Worm (Caenorhabditis elegans): ENCODE results near the gene upp-1.

Gene upp-1

ce11 chrIII:7641337-7641736, 1.6 kb downstream of the upp-1 start:
- TF ChIP-seq ets-7 (tag; optimal IDR thresholded peaks at IDR 0.05) (no peak), hmg-4 (GFP tag; optimal IDR thresholded peaks at IDR 0.05) (no peak), ceh-13 (GFP tag; optimal IDR thresholded peaks at IDR 0.05) (no peak), tbx-11 (GFP tag; IDR thresholded peaks at IDR 0.05) (no peak), ama-1 (optimal IDR thresholded peaks at IDR 0.05) (no peak), sea-1 (GFP tag; conservative IDR thresholded peaks at IDR 0.05) (no peak), flt-1 (GFP tag; IDR thresholded peaks at IDR 0.05) (no peak), ceh-36 (tag; optimal IDR thresholded peaks at IDR 0.05) (no peak), B0310.2 (tag; optimal IDR thresholded peaks at IDR 0.05) (no peak), hmbx-1 (tag; optimal IDR thresholded peaks at IDR 0.05) (no peak), pes-1 (GFP tag; IDR thresholded peaks at IDR 0.05) (no peak)

- TF ChIP-seq aly-1 (tag; optimal IDR thresholded peaks at IDR 0.05) (no peak), ceh-36 (tag; optimal IDR thresholded peaks at IDR 0.05) (no peak)
Observed at ce11 chrIII:7625086-7625485, 17.8 kb downstream of the upp-1 start, which contains the start of gene fbn-1. TSS of gene fbn-1 (plus strand) at chrIII:7625386.

- TF ChIP-seq F13C5.2 (tag; optimal IDR thresholded peaks at IDR 0.05): no peak
- no peak for TF ChIP-seq B0310.2 (tag; optimal IDR thresholded peaks at IDR 0.05)
- no peak for TF ChIP-seq scrt-1 (GFP tag; IDR thresholded peaks at IDR 0.05)
- no peak for TF ChIP-seq ceh-13 (GFP tag; optimal IDR thresholded peaks at IDR 0.05)
- no peak for TF ChIP-seq hnd-1 (tag; optimal IDR thresholded peaks at IDR 0.05)
- no peak for TF ChIP-seq ets-7 (tag; optimal IDR thresholded peaks at IDR 0.05)
- no peak for TF ChIP-seq flt-1 (GFP tag; IDR thresholded peaks at IDR 0.05)
- TF ChIP-seq tbx-37 (GFP tag; conservative IDR thresholded peaks at IDR 0.05): no peak
- no peak for TF ChIP-seq hmbx-1 (tag; optimal IDR thresholded peaks at IDR 0.05)
- no peak for TF ChIP-seq hmg-4 (GFP tag; optimal IDR thresholded peaks at IDR 0.05)
- no peak for TF ChIP-seq sea-1 (GFP tag; conservative IDR thresholded peaks at IDR 0.05)
- TF ChIP-seq aly-1 (tag; optimal IDR thresholded peaks at IDR 0.05): no peak
- no peak for TF ChIP-seq ceh-36 (tag; optimal IDR thresholded peaks at IDR 0.05)
- TF ChIP-seq pes-1 (GFP tag; IDR thresholded peaks at IDR 0.05): no peak
- TF ChIP-seq tbx-11 (GFP tag; IDR thresholded peaks at IDR 0.05): no peak
- TF ChIP-seq ama-1 (optimal IDR thresholded peaks at IDR 0.05): no peak
- TF ChIP-seq tra-4 (tag; optimal IDR thresholded peaks at IDR 0.05): no peak
Observed at ce11 chrIII:7622922-7623321, 20.0 kb downstream of the upp-1 start.

ce11 chrIII:7621355-7621754, 21.5 kb downstream of the upp-1 start:
- TF ChIP-seq hmbx-1 (tag; optimal IDR thresholded peaks at IDR 0.05) (no peak), tbx-11 (GFP tag; IDR thresholded peaks at IDR 0.05) (no peak), tbx-37 (GFP tag; conservative IDR thresholded peaks at IDR 0.05) (no peak), hmg-4 (GFP tag; optimal IDR thresholded peaks at IDR 0.05) (no peak), ceh-13 (GFP tag; optimal IDR thresholded peaks at IDR 0.05) (no peak), ceh-36 (tag; optimal IDR thresholded peaks at IDR 0.05) (no peak), F13C5.2 (tag; optimal IDR thresholded peaks at IDR 0.05) (no peak), scrt-1 (GFP tag; IDR thresholded peaks at IDR 0.05) (no peak), pes-1 (GFP tag; IDR thresholded peaks at IDR 0.05) (no peak), ets-7 (tag; optimal IDR thresholded peaks at IDR 0.05) (no peak), hnd-1 (tag; optimal IDR thresholded peaks at IDR 0.05) (no peak), aly-1 (tag; optimal IDR thresholded peaks at IDR 0.05) (no peak), ama-1 (optimal IDR thresholded peaks at IDR 0.05) (no peak), flt-1 (GFP tag; IDR thresholded peaks at IDR 0.05) (no peak), B0310.2 (tag; optimal IDR thresholded peaks at IDR 0.05) (no peak), tra-4 (tag; optimal IDR thresholded peaks at IDR 0.05) (no peak), sea-1 (GFP tag; conservative IDR thresholded peaks at IDR 0.05) (no peak)

ce11 chrIII:7619846-7620245, 23.1 kb downstream of the upp-1 start:
- no peak for TF ChIP-seq hnd-1 (tag; optimal IDR thresholded peaks at IDR 0.05)
- no peak for TF ChIP-seq ama-1 (optimal IDR thresholded peaks at IDR 0.05)
- no peak for TF ChIP-seq tra-4 (tag; optimal IDR thresholded peaks at IDR 0.05)
- no peak for TF ChIP-seq sea-1 (GFP tag; conservative IDR thresholded peaks at IDR 0.05)
- TF ChIP-seq tbx-11 (GFP tag; IDR thresholded peaks at IDR 0.05): no peak
- TF ChIP-seq flt-1 (GFP tag; IDR thresholded peaks at IDR 0.05): no peak
- TF ChIP-seq B0310.2 (tag; optimal IDR thresholded peaks at IDR 0.05): no peak
- no peak for TF ChIP-seq ets-7 (tag; optimal IDR thresholded peaks at IDR 0.05)
- TF ChIP-seq aly-1 (tag; optimal IDR thresholded peaks at IDR 0.05): no peak
- no peak for TF ChIP-seq F13C5.2 (tag; optimal IDR thresholded peaks at IDR 0.05)
- TF ChIP-seq hmbx-1 (tag; optimal IDR thresholded peaks at IDR 0.05): no peak
- TF ChIP-seq tbx-37 (GFP tag; conservative IDR thresholded peaks at IDR 0.05): no peak
- no peak for TF ChIP-seq hmg-4 (GFP tag; optimal IDR thresholded peaks at IDR 0.05)
- TF ChIP-seq pes-1 (GFP tag; IDR thresholded peaks at IDR 0.05): no peak
- TF ChIP-seq scrt-1 (GFP tag; IDR thresholded peaks at IDR 0.05): no peak
- no peak for TF ChIP-seq ceh-36 (tag; optimal IDR thresholded peaks at IDR 0.05)
- no peak for TF ChIP-seq ceh-13 (GFP tag; optimal IDR thresholded peaks at IDR 0.05)

- TF ChIP-seq hnd-1 (tag; optimal IDR thresholded peaks at IDR 0.05) (no peak), sea-1 (GFP tag; conservative IDR thresholded peaks at IDR 0.05) (no peak), ets-7 (tag; optimal IDR thresholded peaks at IDR 0.05) (no peak), F13C5.2 (tag; optimal IDR thresholded peaks at IDR 0.05) (no peak), hmbx-1 (tag; optimal IDR thresholded peaks at IDR 0.05) (no peak), ama-1 (optimal IDR thresholded peaks at IDR 0.05) (no peak), aly-1 (tag; optimal IDR thresholded peaks at IDR 0.05) (no peak), pes-1 (GFP tag; IDR thresholded peaks at IDR 0.05) (no peak), flt-1 (GFP tag; IDR thresholded peaks at IDR 0.05) (no peak), B0310.2 (tag; optimal IDR thresholded peaks at IDR 0.05) (no peak)
Observed at ce11 chrIII:7618294-7618693, 24.6 kb downstream of the upp-1 start.

ce11 chrIII:7616228-7616627, 26.7 kb downstream of the upp-1 start, which contains the start of gene T04A6.1:
TSS of gene T04A6.1 (plus strand) at chrIII:7616528.
- TF ChIP-seq hnd-1 (tag; optimal IDR thresholded peaks at IDR 0.05): no peak
- TF ChIP-seq F13C5.2 (tag; optimal IDR thresholded peaks at IDR 0.05): no peak
- no peak for TF ChIP-seq sea-1 (GFP tag; conservative IDR thresholded peaks at IDR 0.05)
- no peak for TF ChIP-seq ama-1 (optimal IDR thresholded peaks at IDR 0.05)
- TF ChIP-seq ceh-13 (GFP tag; optimal IDR thresholded peaks at IDR 0.05): no peak

- no peak for TF ChIP-seq sea-1 (GFP tag; conservative IDR thresholded peaks at IDR 0.05)
- TF ChIP-seq ets-7 (tag; optimal IDR thresholded peaks at IDR 0.05): no peak
- no peak for TF ChIP-seq ceh-36 (tag; optimal IDR thresholded peaks at IDR 0.05)
- no peak for TF ChIP-seq flt-1 (GFP tag; IDR thresholded peaks at IDR 0.05)
- TF ChIP-seq tbx-11 (GFP tag; IDR thresholded peaks at IDR 0.05): no peak
- no peak for TF ChIP-seq F13C5.2 (tag; optimal IDR thresholded peaks at IDR 0.05)
- TF ChIP-seq aly-1 (tag; optimal IDR thresholded peaks at IDR 0.05): no peak
- no peak for TF ChIP-seq scrt-1 (GFP tag; IDR thresholded peaks at IDR 0.05)
- no peak for TF ChIP-seq ama-1 (optimal IDR thresholded peaks at IDR 0.05)
- no peak for TF ChIP-seq hmg-4 (GFP tag; optimal IDR thresholded peaks at IDR 0.05)
- no peak for TF ChIP-seq pes-1 (GFP tag; IDR thresholded peaks at IDR 0.05)
- TF ChIP-seq tra-4 (tag; optimal IDR thresholded peaks at IDR 0.05): no peak
- no peak for TF ChIP-seq B0310.2 (tag; optimal IDR thresholded peaks at IDR 0.05)
- no peak for TF ChIP-seq hnd-1 (tag; optimal IDR thresholded peaks at IDR 0.05)
- TF ChIP-seq hmbx-1 (tag; optimal IDR thresholded peaks at IDR 0.05): no peak
- TF ChIP-seq ceh-13 (GFP tag; optimal IDR thresholded peaks at IDR 0.05): no peak
- TF ChIP-seq tbx-37 (GFP tag; conservative IDR thresholded peaks at IDR 0.05): no peak
Observed at ce11 chrIII:7614530-7614929, 28.4 kb downstream of the upp-1 start, which contains the start of gene T04A6.2. TSS of gene T04A6.2 (plus strand) at chrIII:7614830.
